Worm (Caenorhabditis elegans): ENCODE measurements around the gene fbxa-105.

Gene fbxa-105

DNA sequence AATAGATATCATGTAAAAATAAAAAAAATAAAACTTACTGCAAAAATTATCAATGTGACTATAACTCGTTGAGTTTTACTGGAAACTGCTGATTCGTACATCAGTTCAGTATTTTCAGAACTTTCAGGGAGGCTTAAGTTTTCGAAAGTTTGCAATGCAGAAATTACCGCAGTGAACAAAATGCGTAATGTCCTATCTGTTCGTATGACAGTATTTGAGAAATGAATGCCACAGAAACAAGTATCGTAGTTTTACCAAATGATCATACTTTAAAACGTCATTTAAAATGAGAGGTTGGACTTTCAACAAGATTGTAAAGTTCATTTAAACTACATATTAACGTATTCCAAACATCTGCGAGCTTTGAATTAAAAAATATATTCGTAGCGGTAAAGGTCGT lies 35.1 kb downstream of the fbxa-105 start, which contains the start of gene C03G6.21 (continued):
- TF ChIP-seq let-607 (tag; optimal IDR thresholded peaks at IDR 0.05) (no peak), ceh-40 (GFP tag; IDR thresholded peaks at IDR 0.05) (no peak), F23B12.7 (tag; optimal IDR thresholded peaks at IDR 0.05; ENCODE audit: insufficient read depth) (no peak)

DNA sequence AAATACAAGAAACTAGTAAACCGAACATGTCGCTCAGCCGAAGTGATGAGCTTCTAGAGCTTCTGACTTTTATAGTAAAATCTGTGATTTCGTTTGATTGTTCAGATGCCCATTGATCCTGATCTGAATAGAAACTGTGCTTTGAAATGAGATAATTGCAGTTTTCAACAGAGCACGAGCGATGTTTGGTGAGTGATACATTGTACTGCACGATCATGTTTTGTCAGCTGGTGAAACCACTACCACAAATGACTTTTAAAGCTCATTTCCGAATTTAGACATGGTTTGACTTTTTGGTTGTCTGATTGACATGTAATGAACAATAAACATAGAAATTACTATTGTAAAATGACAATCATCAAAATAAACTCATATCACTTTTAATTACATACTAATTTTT lies 36.4 kb downstream of the fbxa-105 start, which contains the start of gene tag-293:
TSS of gene tag-293 (minus strand) at position 101 of the 400 bp plus-strand sequence.
- TF ChIP-seq F55B11.4 (tag; optimal IDR thresholded peaks at IDR 0.05; ENCODE audit: borderline replicate concordance, insufficient read depth) (no peak), ceh-100 (GFP tag; IDR thresholded peaks at IDR 0.05) (no peak)

DNA sequence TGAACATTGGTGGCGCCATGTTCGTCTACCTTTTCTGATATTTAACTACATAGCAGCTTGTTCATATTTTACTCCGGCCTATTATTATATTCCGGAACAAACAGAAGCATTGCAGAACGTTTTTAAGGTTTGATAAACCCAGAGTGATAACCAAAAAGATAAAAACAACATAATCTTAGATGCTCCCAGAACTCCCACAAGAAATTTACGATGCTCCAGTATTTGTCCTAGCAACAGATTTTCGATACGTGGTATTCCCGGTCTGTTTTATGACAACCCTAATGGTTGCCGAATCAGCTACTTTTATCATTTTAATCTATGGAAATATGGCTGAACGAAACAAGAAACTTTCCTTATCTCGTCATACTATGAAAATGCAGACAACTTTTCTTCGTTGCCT lies 38.2 kb downstream of the fbxa-105 start:
- TF ChIP-seq nfya-2 (GFP tag; IDR thresholded peaks at IDR 0.05) (no peak), lsy-27 (tag; optimal IDR thresholded peaks at IDR 0.05; ENCODE audit: borderline replicate concordance, insufficient read depth) (no peak), Y79H2A.3 (GFP tag; conservative IDR thresholded peaks at IDR 0.05) (no peak), die-1 (tag; optimal IDR thresholded peaks at IDR 0.05) (no peak), tbp1 (GFP tag; optimal IDR thresholded peaks at IDR 0.05) (no peak), D2030.7 (GFP tag; IDR thresholded peaks at IDR 0.05) (no peak), nhr-27 (tag; optimal IDR thresholded peaks at IDR 0.05) (no peak), tlf-1 (GFP tag; optimal IDR thresholded peaks at IDR 0.05) (no peak), cebp-1 (GFP tag; IDR thresholded peaks at IDR 0.05) (no peak), cebp-1 (tag; optimal IDR thresholded peaks at IDR 0.05) (no peak), aptf-3 (GFP tag; IDR thresholded peaks at IDR 0.05) (no peak), tbx-9 (tag; optimal IDR thresholded peaks at IDR 0.05; ENCODE audit: borderline replicate concordance) (no peak), F49E8.2 (tag; optimal IDR thresholded peaks at IDR 0.05; ENCODE audit: insufficient read depth) (no peak), snpc-3.4 (tag; optimal IDR thresholded peaks at IDR 0.05) (no peak), unc-62 (GFP tag; optimal IDR thresholded peaks at IDR 0.05) (no peak), ekl-4 (GFP tag; IDR thresholded peaks at IDR 0.05) (no peak), hsf-1 (GFP tag; IDR thresholded peaks at IDR 0.05) (no peak), F39B2.1 (GFP tag; IDR thresholded peaks at IDR 0.05) (no peak), mes-4 (tag; optimal IDR thresholded peaks at IDR 0.05) (no peak), C17E4.6 (GFP tag; IDR thresholded peaks at IDR 0.05) (no peak), rec-8 (tag; optimal IDR thresholded peaks at IDR 0.05) (no peak)

DNA sequence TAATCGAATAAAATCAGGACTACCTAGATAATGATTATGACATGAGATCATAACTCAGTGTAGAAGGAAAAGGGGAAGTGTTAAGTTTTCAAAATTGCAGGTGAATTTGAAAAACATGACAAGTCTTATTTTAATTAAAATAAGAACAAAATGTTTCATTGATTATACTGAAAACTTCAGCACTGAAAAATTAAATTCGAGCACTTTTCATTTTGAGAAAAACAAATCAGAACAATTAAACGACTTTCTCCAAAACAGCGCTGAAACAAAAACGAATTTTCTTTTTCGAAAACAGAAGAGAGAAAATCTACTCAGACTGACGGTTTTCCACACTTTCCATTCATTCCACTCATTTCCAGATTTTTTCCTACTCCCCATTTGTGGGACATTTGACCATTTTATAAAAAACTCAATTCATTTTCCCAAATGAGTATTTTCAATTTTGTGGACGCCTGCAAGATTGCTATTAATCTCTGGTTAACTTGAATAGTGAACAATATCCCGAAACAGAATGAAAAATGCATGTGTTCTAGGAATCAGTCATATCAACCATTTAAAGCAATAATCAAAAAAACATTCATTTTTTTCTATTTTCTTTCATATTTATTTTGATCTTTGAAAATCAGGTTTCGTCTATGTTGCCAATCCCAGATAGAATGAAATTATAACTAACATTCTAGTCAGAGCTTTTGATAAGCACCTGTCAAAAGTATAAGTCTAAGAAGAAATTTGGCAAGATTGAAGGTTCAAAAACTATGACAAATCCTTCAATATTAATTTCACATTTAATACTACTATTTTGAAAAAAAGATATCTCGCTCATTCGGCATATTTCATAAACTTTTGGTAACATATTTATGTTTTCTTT lies 39.4 kb downstream of the fbxa-105 start, which contains the start of the genes srh-231 and srh-275:
TSS of gene srh-231 (minus strand) at position 51 of the 868 bp plus-strand sequence.
TSS of gene srh-275 (plus strand) at position 818 of the 868 bp plus-strand sequence.
- TF ChIP-seq sptf-2 (GFP tag; optimal IDR thresholded peaks at IDR 0.05) (no peak), ztf-22 (GFP tag; optimal IDR thresholded peaks at IDR 0.05) (no peak), die-1 (tag; optimal IDR thresholded peaks at IDR 0.05) (no peak), Y67H2A.10 (GFP tag; conservative IDR thresholded peaks at IDR 0.05) (no peak), let-526 (GFP tag; IDR thresholded peaks at IDR 0.05) (no peak), ztf-25 (GFP tag; IDR thresholded peaks at IDR 0.05) (no peak), ZK185.1 (tag; optimal IDR thresholded peaks at IDR 0.05; ENCODE audit: poor library complexity, severe bottlenecking) (no peak), K12H6.12 (tag; optimal IDR thresholded peaks at IDR 0.05) (no peak), hlh-12 (tag; optimal IDR thresholded peaks at IDR 0.05) (no peak), mcd-1 (GFP tag; IDR thresholded peaks at IDR 0.05) (no peak), attf-6 (GFP tag; IDR thresholded peaks at IDR 0.05) (no peak), lin-54 (GFP tag; optimal IDR thresholded peaks at IDR 0.05) (no peak), egrh-3 (GFP tag; IDR thresholded peaks at IDR 0.05) (no peak), nfya-2 (GFP tag; IDR thresholded peaks at IDR 0.05) (no peak), tbx-9 (tag; optimal IDR thresholded peaks at IDR 0.05; ENCODE audit: borderline replicate concordance) (no peak), ceh-91 (GFP tag; IDR thresholded peaks at IDR 0.05) (no peak)

All from whole organism, young adult.